Fruit fly (Drosophila melanogaster): ENCODE results near the gene scpr-A.

The scpr-A gene

dm6 chr3R:11231037-11231436, 9.9 kb upstream of the scpr-A start:
- TF ChIP-seq Sp1 (GFP tag; optimal IDR thresholded peaks at IDR 0.05), result no peak
- TF ChIP-seq usp (GFP tag; optimal IDR thresholded peaks at IDR 0.05), result no peak
- TF ChIP-seq sage (GFP tag; optimal IDR thresholded peaks at IDR 0.05), result no peak
- no peak for TF ChIP-seq CG32264 (GFP tag; optimal IDR thresholded peaks at IDR 0.05)
- TF ChIP-seq OdsH (GFP tag; optimal IDR thresholded peaks at IDR 0.05), result no peak
- no peak for TF ChIP-seq HLH106 (tag; optimal IDR thresholded peaks at IDR 0.05)
- no peak for TF ChIP-seq fru (GFP tag; optimal IDR thresholded peaks at IDR 0.05)
- TF ChIP-seq jim (GFP tag; optimal IDR thresholded peaks at IDR 0.05), result no peak

dm6 chr3R:11231705-11232261, 9.2 kb upstream of the scpr-A start, which contains the start of the genes CG17187 and Dph3:
TSS of gene CG17187 (minus strand) at chr3R:11231879.
TSS of gene Dph3 (plus strand) at chr3R:11231912.
- TF ChIP-seq Rel (GFP tag; optimal IDR thresholded peaks at IDR 0.05) (no peak), Rel (tag; optimal IDR thresholded peaks at IDR 0.05) (peak; percentile 37), HLH106 (tag; optimal IDR thresholded peaks at IDR 0.05) (no peak), Myc (optimal IDR thresholded peaks at IDR 0.05) (peak; percentile 2)

dm6 chr3R:11234918-11235371, 6.0 kb upstream of the scpr-A start, which contains the start of the genes Arfip and CG17721:
TSS of gene Arfip (minus strand) at chr3R:11235013.
TSS of gene CG17721 (plus strand) at chr3R:11235140.
- TF ChIP-seq Rel (GFP tag; optimal IDR thresholded peaks at IDR 0.05) (no peak), Rel (tag; optimal IDR thresholded peaks at IDR 0.05) (peak; percentile 98), sage (GFP tag; optimal IDR thresholded peaks at IDR 0.05) (no peak), CG32264 (GFP tag; optimal IDR thresholded peaks at IDR 0.05) (no peak)

- TF ChIP-seq rgr (GFP tag; optimal IDR thresholded peaks at IDR 0.05) (no peak), jim (GFP tag; optimal IDR thresholded peaks at IDR 0.05) (no peak), Hr83 (GFP tag; optimal IDR thresholded peaks at IDR 0.05; ENCODE audit: poor library complexity, severe bottlenecking) (peak; percentile 31)
Observed at dm6 chr3R:11236041-11236440, 4.9 kb upstream of the scpr-A start, which contains the start of gene CG31441. TSS of gene CG31441 (plus strand) at chr3R:11236286.

dm6 chr3R:11237598-11237997, 3.4 kb upstream of the scpr-A start, which contains the start of gene CG31388:
TSS of gene CG31388 (plus strand) at chr3R:11237815.
- no peak for TF ChIP-seq Sp1 (GFP tag; optimal IDR thresholded peaks at IDR 0.05)
- no peak for TF ChIP-seq N (GFP tag; optimal IDR thresholded peaks at IDR 0.05)
- TF ChIP-seq Dfd (GFP tag; optimal IDR thresholded peaks at IDR 0.05), result no peak
- TF ChIP-seq fru (GFP tag; optimal IDR thresholded peaks at IDR 0.05), result no peak
- TF ChIP-seq jim (GFP tag; optimal IDR thresholded peaks at IDR 0.05), result no peak
- TF ChIP-seq ey (GFP tag; optimal IDR thresholded peaks at IDR 0.05), result no peak
- peak; percentile 35 for TF ChIP-seq Myc (optimal IDR thresholded peaks at IDR 0.05)

- TF ChIP-seq dsf (GFP tag; optimal IDR thresholded peaks at IDR 0.05; ENCODE audit: borderline replicate concordance) (no peak), fru (GFP tag; optimal IDR thresholded peaks at IDR 0.05) (no peak), rgr (GFP tag; optimal IDR thresholded peaks at IDR 0.05) (peak; percentile 22), pan (optimal IDR thresholded peaks at IDR 0.05) (no peak), foxo (GFP tag; optimal IDR thresholded peaks at IDR 0.05) (peak in 1 of 2 experiments; percentile 56), Rel (GFP tag; optimal IDR thresholded peaks at IDR 0.05) (no peak), Rel (tag; optimal IDR thresholded peaks at IDR 0.05) (no peak), Mio (GFP tag; optimal IDR thresholded peaks at IDR 0.05) (no peak), psq (GFP tag; optimal IDR thresholded peaks at IDR 0.05) (no peak), Vsx2 (GFP tag; optimal IDR thresholded peaks at IDR 0.05; ENCODE audit: partially characterized antibody) (no peak), Dif (GFP tag; optimal IDR thresholded peaks at IDR 0.05; ENCODE audit: partially characterized antibody) (no peak), Hr83 (GFP tag; optimal IDR thresholded peaks at IDR 0.05; ENCODE audit: poor library complexity, severe bottlenecking) (no peak), ey (GFP tag; optimal IDR thresholded peaks at IDR 0.05) (no peak), CG9705 (GFP tag; optimal IDR thresholded peaks at IDR 0.05) (no peak), HLH106 (tag; optimal IDR thresholded peaks at IDR 0.05) (peak; percentile 37), dmrt93B (GFP tag; optimal IDR thresholded peaks at IDR 0.05) (no peak), CG32264 (GFP tag; optimal IDR thresholded peaks at IDR 0.05) (no peak), Hr78 (GFP tag; optimal IDR thresholded peaks at IDR 0.05) (no peak), OdsH (GFP tag; optimal IDR thresholded peaks at IDR 0.05) (peak; percentile 38), sage (GFP tag; optimal IDR thresholded peaks at IDR 0.05) (no peak), jim (GFP tag; optimal IDR thresholded peaks at IDR 0.05) (no peak), brk (GFP tag; optimal IDR thresholded peaks at IDR 0.05) (no peak), Jra (GFP tag; optimal IDR thresholded peaks at IDR 0.05) (no peak), sv (GFP tag; optimal IDR thresholded peaks at IDR 0.05) (no peak), h (GFP tag; optimal IDR thresholded peaks at IDR 0.05) (no peak), usp (GFP tag; optimal IDR thresholded peaks at IDR 0.05) (no peak), N (GFP tag; optimal IDR thresholded peaks at IDR 0.05) (no peak), Myc (optimal IDR thresholded peaks at IDR 0.05) (peak; percentile 83), Abd-B (GFP tag; optimal IDR thresholded peaks at IDR 0.05) (no peak), br (GFP tag; optimal IDR thresholded peaks at IDR 0.05) (no peak), Hnf4 (GFP tag; optimal IDR thresholded peaks at IDR 0.05) (no peak)
Observed at dm6 chr3R:11243057-11243740, 2.2 kb downstream of the scpr-A start.

Data from whole organism, wandering third instar larva.